Fruit fly (Drosophila melanogaster): Measurements from ENCODE around the gene Taf3.
A peak's percentile ranks its signal among the peaks of the same experiment; 100 is the strongest.

dm6 chr4:445931-446526 lies 20.6 kb downstream of the Taf3 start:
- TF ChIP-seq CG11294 (GFP tag; IDR thresholded peaks at IDR 0.05) (no peak), Ets21C (GFP tag; optimal IDR thresholded peaks at IDR 0.05) (no peak), spab (GFP tag; optimal IDR thresholded peaks at IDR 0.05) (no peak), esn (GFP tag; optimal IDR thresholded peaks at IDR 0.05) (peak; percentile 3), CG6163 (GFP tag; IDR thresholded peaks at IDR 0.05) (no peak), Gug (GFP tag; IDR thresholded peaks at IDR 0.05) (no peak), Hr39 (GFP tag; optimal IDR thresholded peaks at IDR 0.05) (no peak), CG8632 (GFP tag; optimal IDR thresholded peaks at IDR 0.05) (no peak), pdm3 (GFP tag; optimal IDR thresholded peaks at IDR 0.05) (no peak), salr (GFP tag; optimal IDR thresholded peaks at IDR 0.05) (no peak), CG6854 (GFP tag; optimal IDR thresholded peaks at IDR 0.05) (peak; percentile 20), Sox14 (GFP tag; optimal IDR thresholded peaks at IDR 0.05) (no peak), achi (GFP tag; optimal IDR thresholded peaks at IDR 0.05) (no peak), CG7368 (GFP tag; optimal IDR thresholded peaks at IDR 0.05) (no peak)
